Worm (Caenorhabditis elegans) whole organism, L1 larva: ENCODE results near the gene btb-5.

Source experiments
- C34B4.2 ChIP-seq: sonication (generic microtip); optimal IDR thresholded peaks from 2 replicates; lab custom pipeline; 2017; ENCODE audit warnings: mild to moderate bottlenecking, missing genetic modification characterization, missing compliant biosample characterization
- F16B12.6 ChIP-seq: fragments of 150-350 bp; optimal IDR thresholded peaks from 2 replicates; lab custom pipeline; 2014; ENCODE audit warnings: missing biosample characterization, missing genetic modification characterization
- Y116A8C.19 ChIP-seq: sonication (generic microtip); optimal IDR thresholded peaks from 2 replicates; lab custom pipeline; 2016; ENCODE audit warnings: missing compliant biosample characterization, missing genetic modification characterization, borderline replicate concordance
- aha-1 ChIP-seq: fragments of 150-350 bp; optimal IDR thresholded peaks from 2 replicates; lab custom pipeline; 2014; ENCODE audit warnings: missing biosample characterization, missing genetic modification characterization
- alr-1 ChIP-seq: fragments of 200-800 bp; sonication (Bioruptor generic); optimal IDR thresholded peaks from 2 replicates; lab custom pipeline; 2018; ENCODE audit warnings: borderline replicate concordance, mild to moderate bottlenecking, missing genetic modification characterization, missing compliant biosample characterization
- aly-2 ChIP-seq: fragments of 150-350 bp; optimal IDR thresholded peaks from 2 replicates; lab custom pipeline; 2014; ENCODE audit warnings: missing biosample characterization, missing genetic modification characterization
- blmp-1 ChIP-seq: fragments of 150-350 bp; optimal IDR thresholded peaks from 2 replicates; lab custom pipeline; 2014; ENCODE audit warnings: missing biosample characterization, missing genetic modification characterization
- ceh-90 ChIP-seq: sonication (generic microtip); optimal IDR thresholded peaks from 2 replicates; lab custom pipeline; 2016; ENCODE audit warnings: missing genetic modification characterization, missing compliant biosample characterization
- ces-1 ChIP-seq: fragments of 150-350 bp; optimal IDR thresholded peaks from 2 replicates; lab custom pipeline; 2014; ENCODE audit warnings: missing biosample characterization, missing genetic modification reagents, missing genetic modification characterization
- dsc-1 ChIP-seq: sonication (generic microtip); optimal IDR thresholded peaks from 2 replicates; lab custom pipeline; 2016; ENCODE audit warnings: mild to moderate bottlenecking, missing genetic modification characterization, missing compliant biosample characterization
- elt-3 ChIP-seq, 6 experiments: fragments of 150-350 bp in 1 of 6; sonication (generic microtip); optimal IDR thresholded peaks; 2 replicates each; lab custom pipeline; 2017 to 2018; ENCODE audit warnings: missing biosample characterization in 6 of 6, missing genetic modification characterization in 6 of 6, inconsistent platforms in 1 of 6
- fkh-10 ChIP-seq: sonication (generic microtip); optimal IDR thresholded peaks from 2 replicates; lab custom pipeline; 2017; ENCODE audit warnings: missing biosample characterization, missing genetic modification reagents, missing genetic modification characterization
- fkh-4 ChIP-seq: sonication (generic microtip); optimal IDR thresholded peaks from 2 replicates; lab custom pipeline; 2016; ENCODE audit warnings: missing compliant biosample characterization, missing genetic modification characterization, borderline replicate concordance
- fkh-8 ChIP-seq: sonication (generic microtip); optimal IDR thresholded peaks from 2 replicates; lab custom pipeline; 2016; ENCODE audit warnings: mild to moderate bottlenecking, missing genetic modification characterization, missing compliant biosample characterization
- fos-1 ChIP-seq: fragments of 150-350 bp; optimal IDR thresholded peaks from 2 replicates; lab custom pipeline; 2014; ENCODE audit warnings: missing biosample characterization, missing genetic modification characterization
- grh-1 ChIP-seq: fragments of 200-800 bp; sonication (Bioruptor generic); IDR thresholded peaks from 2 replicates; pipeline ENCODE4 v1.3.6; 2022; ENCODE audit warnings: missing genetic modification reagents, missing genetic modification characterization, missing compliant biosample characterization
- hlh-4 ChIP-seq: sonication (generic microtip); optimal IDR thresholded peaks from 2 replicates; lab custom pipeline; 2016; ENCODE audit warnings: mild to moderate bottlenecking, missing genetic modification characterization, missing compliant biosample characterization
- hpl-2 ChIP-seq: fragments of 150-350 bp; optimal IDR thresholded peaks from 2 replicates; lab custom pipeline; 2014; ENCODE audit warnings: missing biosample characterization, missing genetic modification reagents, missing genetic modification characterization
- irx-1 ChIP-seq: sonication (generic microtip); optimal IDR thresholded peaks from 2 replicates; lab custom pipeline; 2016; ENCODE audit warnings: missing genetic modification characterization, missing compliant biosample characterization
- isw-1 ChIP-seq: fragments of 200-800 bp; sonication (Bioruptor generic); IDR thresholded peaks from 2 replicates; pipeline ENCODE4 v1.3.6; 2022; ENCODE audit warnings: missing genetic modification characterization, missing compliant biosample characterization
- lin-13 ChIP-seq: fragments of 150-350 bp; optimal IDR thresholded peaks from 2 replicates; lab custom pipeline; 2014; ENCODE audit warnings: missing biosample characterization, missing genetic modification reagents, missing genetic modification characterization
- lin-14 ChIP-seq: fragments of 200-800 bp; sonication (Bioruptor generic); optimal IDR thresholded peaks from 2 replicates; lab custom pipeline; 2018; ENCODE audit warnings: mild to moderate bottlenecking, missing genetic modification characterization, moderate library complexity, missing compliant biosample characterization
- lin-35 ChIP-seq, 2 experiments: fragments of 150-350 bp; optimal IDR thresholded peaks; 2 replicates each; lab custom pipeline; 2014; ENCODE audit warnings: missing biosample characterization in 2 of 2, missing genetic modification characterization in 2 of 2, missing genetic modification reagents in 2 of 2
- lin-39 ChIP-seq: fragments of 150-350 bp; optimal IDR thresholded peaks from 2 replicates; lab custom pipeline; 2014; ENCODE audit warnings: missing biosample characterization, missing genetic modification reagents, missing genetic modification characterization
- lsy-2 ChIP-seq, 2 experiments: fragments of 150-350 bp; optimal IDR thresholded peaks; 2 replicates each; lab custom pipeline; 2014; ENCODE audit warnings: missing biosample characterization in 2 of 2, missing genetic modification characterization in 2 of 2
- mab-9 ChIP-seq: fragments of 200-800 bp; sonication (Bioruptor generic); IDR thresholded peaks from 2 replicates; pipeline ENCODE4 v1.3.6; 2022; ENCODE audit warnings: missing genetic modification reagents, missing genetic modification characterization, missing compliant biosample characterization
- mdl-1 ChIP-seq, 2 experiments: fragments of 150-350 bp; optimal IDR thresholded peaks; 2 replicates each; lab custom pipeline; 2014 to 2017; ENCODE audit warnings: missing biosample characterization in 2 of 2, missing genetic modification characterization in 2 of 2, inconsistent platforms in 1 of 2
- mep-1 ChIP-seq: fragments of 150-350 bp; optimal IDR thresholded peaks from 2 replicates; lab custom pipeline; 2014; ENCODE audit warnings: missing biosample characterization, missing genetic modification characterization
- nhr-19 ChIP-seq: fragments of 200-800 bp; sonication (Bioruptor generic); conservative IDR thresholded peaks from 2 replicates; pipeline ENCODE4 v1.3.6; 2022; ENCODE audit warnings: missing genetic modification characterization, missing compliant biosample characterization
- nhr-20 ChIP-seq: sonication (generic microtip); optimal IDR thresholded peaks from 2 replicates; lab custom pipeline; 2016; ENCODE audit warnings: mild to moderate bottlenecking, missing genetic modification characterization, missing compliant biosample characterization
- nhr-237 ChIP-seq: fragments of 150-350 bp; optimal IDR thresholded peaks from 2 replicates; lab custom pipeline; 2014; ENCODE audit warnings: missing biosample characterization, missing genetic modification characterization
- nhr-28 ChIP-seq: fragments of 150-350 bp; optimal IDR thresholded peaks from 2 replicates; lab custom pipeline; 2014; ENCODE audit warnings: missing biosample characterization, missing genetic modification characterization
- nhr-47 ChIP-seq: sonication (generic microtip); optimal IDR thresholded peaks from 2 replicates; lab custom pipeline; 2016; ENCODE audit warnings: mild to moderate bottlenecking, missing genetic modification characterization, moderate library complexity, missing compliant biosample characterization
- nhr-71 ChIP-seq: sonication (generic microtip); optimal IDR thresholded peaks from 2 replicates; lab custom pipeline; 2016; ENCODE audit warnings: mild to moderate bottlenecking, missing genetic modification characterization, moderate library complexity, missing compliant biosample characterization
- nhr-76 ChIP-seq: sonication (generic microtip); optimal IDR thresholded peaks from 2 replicates; lab custom pipeline; 2017; ENCODE audit warnings: missing biosample characterization, missing genetic modification characterization
- nhr-77 ChIP-seq: fragments of 150-350 bp; optimal IDR thresholded peaks from 2 replicates; lab custom pipeline; 2014; ENCODE audit warnings: missing biosample characterization, missing genetic modification characterization
- nhr-84 ChIP-seq: sonication (generic microtip); optimal IDR thresholded peaks from 2 replicates; lab custom pipeline; 2017; ENCODE audit warnings: missing biosample characterization, missing genetic modification characterization
- nhr-85 ChIP-seq: sonication (generic microtip); peaks from one replicate; lab custom pipeline; 2016; ENCODE audit warnings: missing genetic modification characterization, inconsistent platforms, missing compliant biosample characterization
- pag-3 ChIP-seq: sonication (generic microtip); optimal IDR thresholded peaks from 2 replicates; lab custom pipeline; 2017; ENCODE audit warnings: missing genetic modification characterization, mild to moderate bottlenecking, missing compliant biosample characterization, antibody characterized with exemption, borderline replicate concordance; ENCODE audit not compliant: insufficient read depth
- pax-3 ChIP-seq: fragments of 200-800 bp; sonication (Bioruptor generic); optimal IDR thresholded peaks from 2 replicates; lab custom pipeline; 2018; ENCODE audit warnings: mild to moderate bottlenecking, missing genetic modification characterization, moderate library complexity, missing compliant biosample characterization
- skn-1 ChIP-seq: fragments of 150-350 bp; optimal IDR thresholded peaks from 2 replicates; lab custom pipeline; 2014; ENCODE audit warnings: missing biosample characterization, missing genetic modification characterization
- snpc-4 ChIP-seq: fragments of 150-350 bp; optimal IDR thresholded peaks from 2 replicates; lab custom pipeline; 2014; ENCODE audit warnings: missing biosample characterization, missing genetic modification characterization
- snu-23 ChIP-seq: sonication (generic microtip); optimal IDR thresholded peaks from 2 replicates; lab custom pipeline; 2016; ENCODE audit warnings: missing genetic modification characterization, missing compliant biosample characterization
- swsn-7 ChIP-seq: sonication (generic microtip); optimal IDR thresholded peaks from 2 replicates; lab custom pipeline; 2016; ENCODE audit warnings: missing genetic modification characterization, missing compliant biosample characterization
- tbx-2 ChIP-seq: sonication (generic microtip); optimal IDR thresholded peaks from 2 replicates; lab custom pipeline; 2016; ENCODE audit warnings: missing genetic modification characterization, missing compliant biosample characterization
- tlp-1 ChIP-seq: fragments of 150-350 bp; optimal IDR thresholded peaks from 2 replicates; lab custom pipeline; 2014; ENCODE audit warnings: missing biosample characterization, missing genetic modification characterization
- unc-130 ChIP-seq: fragments of 150-350 bp; optimal IDR thresholded peaks from 2 replicates; lab custom pipeline; 2017; ENCODE audit warnings: missing biosample characterization, missing genetic modification characterization, inconsistent platforms
- unc-30 ChIP-seq: sonication (generic microtip); optimal IDR thresholded peaks from 2 replicates; lab custom pipeline; 2017; ENCODE audit warnings: missing biosample characterization, missing genetic modification characterization
- unc-62 ChIP-seq: fragments of 150-350 bp; optimal IDR thresholded peaks from 2 replicates; lab custom pipeline; 2014; ENCODE audit warnings: missing biosample characterization, missing genetic modification reagents, missing genetic modification characterization
- unc-86 ChIP-seq: sonication (generic microtip); optimal IDR thresholded peaks from 2 replicates; lab custom pipeline; 2016; ENCODE audit warnings: missing genetic modification characterization, missing compliant biosample characterization
- unc-98 ChIP-seq: fragments of 200-800 bp; sonication (Bioruptor generic); IDR thresholded peaks from 2 replicates; pipeline ENCODE4 v1.3.6; 2022; ENCODE audit warnings: missing genetic modification characterization, missing compliant biosample characterization
- vab-15 ChIP-seq: sonication (generic microtip); optimal IDR thresholded peaks from 2 replicates; lab custom pipeline; 2017; ENCODE audit warnings: missing genotype, mild to moderate bottlenecking, missing genetic modification characterization, missing compliant biosample characterization
- xbp-1 ChIP-seq: sonication (generic microtip); optimal IDR thresholded peaks from 2 replicates; lab custom pipeline; 2016; ENCODE audit warnings: missing genetic modification characterization, missing compliant biosample characterization
- zag-1 ChIP-seq: fragments of 150-350 bp; optimal IDR thresholded peaks from 2 replicates; lab custom pipeline; 2014; ENCODE audit warnings: missing biosample characterization, missing genetic modification characterization
- zip-4 ChIP-seq: fragments of 200-800 bp; sonication (Bioruptor generic); optimal IDR thresholded peaks from 2 replicates; lab custom pipeline; 2018; ENCODE audit warnings: mild to moderate bottlenecking, missing genetic modification characterization, moderate library complexity, missing compliant biosample characterization

btb-5 gene

DNA sequence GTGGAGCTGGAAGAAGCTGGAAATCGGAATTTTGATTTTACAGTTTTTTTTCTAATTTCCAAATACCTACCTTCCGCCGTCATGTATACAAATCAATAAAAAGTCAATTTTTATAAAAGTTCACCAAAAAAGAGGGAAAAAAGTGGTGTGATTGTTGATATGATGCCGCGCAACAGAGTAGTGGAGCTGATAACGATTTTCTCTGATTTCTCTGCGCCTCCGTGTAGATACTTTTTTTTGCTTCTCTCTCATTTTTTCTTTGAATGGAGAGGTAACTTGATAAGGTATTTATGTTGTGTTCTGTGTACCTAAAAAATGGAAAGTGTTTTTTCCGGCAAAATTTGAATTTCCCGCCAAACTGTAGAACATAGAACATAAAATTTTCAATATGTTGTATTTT is 46.3 kb downstream of the btb-5 start, which contains the start of gene nhr-80:
Gene nhr-80, minus strand, starts transcription at position 199 of the 400 bp plus-strand sequence.
- no peak for TF ChIP-seq skn-1 (tag; lab: Kevin White, UChicago)
- TF ChIP-seq nhr-47 (tag; lab: Kevin White, UChicago) = no peak
- TF ChIP-seq snu-23 (GFP tag; lab: Kevin White, UChicago) = peak; percentile 34
- TF ChIP-seq unc-30 (tag; lab: Kevin White, UChicago) = no peak
- TF ChIP-seq nhr-28 (tag; lab: Kevin White, UChicago) = no peak
- TF ChIP-seq grh-1 (GFP tag; lab: Robert Waterston, UW) = no peak
- TF ChIP-seq fkh-10 (GFP tag; lab: Kevin White, UChicago) = no peak
- no peak for TF ChIP-seq ceh-90
- TF ChIP-seq irx-1 (tag; lab: Kevin White, UChicago) = no peak
- peak; percentile 18 for TF ChIP-seq nhr-20
- TF ChIP-seq nhr-84 (tag; lab: Kevin White, UChicago) = no peak
- TF ChIP-seq dsc-1 (tag; lab: Kevin White, UChicago) = no peak
- TF ChIP-seq nhr-76 (tag; lab: Kevin White, UChicago) = no peak
- TF ChIP-seq xbp-1 (tag; lab: Kevin White, UChicago) = no peak
- no peak for TF ChIP-seq lin-13 (GFP tag; lab: Kevin White, UChicago)
- no peak for TF ChIP-seq zip-4 (GFP tag; lab: Kevin White, UChicago)
- no peak for TF ChIP-seq unc-62 (GFP tag; lab: Kevin White, UChicago)
- TF ChIP-seq elt-3 (tag; optimal IDR thresholded peaks at IDR 0.05; lab: Kevin White, UChicago) = peak; percentile 33 to 92 (median 82)
- no peak for TF ChIP-seq lsy-2 (tag; optimal IDR thresholded peaks at IDR 0.05; lab: Kevin White, UChicago)
- TF ChIP-seq hlh-4 (tag; lab: Kevin White, UChicago) = no peak
- no peak for TF ChIP-seq mab-9 (GFP tag; lab: Robert Waterston, UW)
- TF ChIP-seq swsn-7 (tag; lab: Kevin White, UChicago) = no peak
- no peak for TF ChIP-seq lin-39
- no peak for TF ChIP-seq tlp-1
- TF ChIP-seq aha-1 = no peak
- peak; percentile 40 for TF ChIP-seq nhr-71 (tag; lab: Kevin White, UChicago)
- peak; percentile 9; the same call in 1 of the 2 replicates for TF ChIP-seq nhr-19
- peak; percentile 67 for TF ChIP-seq nhr-85
- TF ChIP-seq tbx-2 = no peak
- TF ChIP-seq mdl-1 (tag; optimal IDR thresholded peaks at IDR 0.05; lab: Kevin White, UChicago) = no peak
- no peak for TF ChIP-seq nhr-237 (tag; lab: Kevin White, UChicago)
- no peak for TF ChIP-seq unc-98 (GFP tag; lab: Robert Waterston, UW)
- no peak for TF ChIP-seq zag-1
- TF ChIP-seq aly-2 (tag; lab: Kevin White, UChicago) = no peak
- no peak for TF ChIP-seq Y116A8C.19
- TF ChIP-seq fkh-4 (tag; lab: Kevin White, UChicago) = no peak
- no peak for TF ChIP-seq F16B12.6
- TF ChIP-seq blmp-1 (tag; lab: Kevin White, UChicago) = peak; percentile 56
- no peak for TF ChIP-seq lin-14
- no peak for TF ChIP-seq vab-15 (tag; lab: Kevin White, UChicago)
- TF ChIP-seq fos-1 (tag; lab: Kevin White, UChicago) = no peak
- TF ChIP-seq snpc-4 (tag; lab: Kevin White, UChicago) = no peak
- no peak for TF ChIP-seq pag-3 (tag; lab: Kevin White, UChicago)
- TF ChIP-seq C34B4.2 (tag; lab: Kevin White, UChicago) = no peak
- TF ChIP-seq lin-35 (GFP tag; optimal IDR thresholded peaks at IDR 0.05; lab: Kevin White, UChicago) = peak in 1 of 2 experiments; percentile 24
- no peak for TF ChIP-seq unc-130 (tag; lab: Kevin White, UChicago)
- no peak for TF ChIP-seq pax-3 (tag; lab: Kevin White, UChicago)
- TF ChIP-seq ces-1 (GFP tag; lab: Kevin White, UChicago) = no peak
- TF ChIP-seq mep-1 (tag; lab: Kevin White, UChicago) = peak; percentile 26
- TF ChIP-seq alr-1 (tag; lab: Kevin White, UChicago) = no peak
- TF ChIP-seq isw-1 (GFP tag; lab: Robert Waterston, UW) = no peak
- no peak for TF ChIP-seq nhr-77
- TF ChIP-seq unc-86 (tag; lab: Kevin White, UChicago) = no peak
- TF ChIP-seq hpl-2 (GFP tag; lab: Kevin White, UChicago) = no peak
- no peak for TF ChIP-seq fkh-8 (tag; lab: Kevin White, UChicago)
